Fruit fly (Drosophila melanogaster) whole organism, embryonic: ENCODE data around the gene CG7896.
A peak's percentile ranks its signal among the peaks of the same experiment; 100 is the strongest.

Experiments used
- Ada2b ChIP-seq: fragments of 200-800 bp; sonication (Bioruptor generic); IDR thresholded peaks from 2 replicates; pipeline ENCODE4 v1.3.6; 2022; ENCODE audit warnings: missing biosample characterization, missing genetic modification characterization
- Blimp-1 ChIP-seq: fragments of 200-800 bp; sonication (Bioruptor generic); optimal IDR thresholded peaks from 3 replicates; lab custom pipeline; 2018; ENCODE audit warnings: missing biosample characterization, missing genetic modification characterization, mild to moderate bottlenecking, moderate library complexity, missing genetic modification reagents
- CG11085 ChIP-seq: fragments of 200-800 bp; sonication (Bioruptor generic); IDR thresholded peaks from 2 replicates; pipeline ENCODE4 v1.3.6; 2022; ENCODE audit warnings: missing biosample characterization, missing genetic modification characterization
- CG13296 ChIP-seq: fragments of 200-800 bp; sonication (Bioruptor generic); optimal IDR thresholded peaks from 3 replicates; lab custom pipeline; 2018; ENCODE audit warnings: missing biosample characterization, mild to moderate bottlenecking, missing genetic modification characterization
- CG13624 ChIP-seq: fragments of 200-800 bp; sonication (Bioruptor generic); optimal IDR thresholded peaks from 2 replicates; lab custom pipeline; 2016; ENCODE audit warnings: missing biosample characterization, missing genetic modification characterization
- CG15514 ChIP-seq: fragments of 200-800 bp; sonication (Bioruptor generic); optimal IDR thresholded peaks from 3 replicates; lab custom pipeline; 2017; ENCODE audit warnings: missing biosample characterization, missing genetic modification characterization, mild to moderate bottlenecking, moderate library complexity, missing genetic modification reagents
- CG15696 ChIP-seq: fragments of 200-800 bp; sonication (Bioruptor generic); optimal IDR thresholded peaks from 2 replicates; lab custom pipeline; 2019; ENCODE audit warnings: missing biosample characterization, mild to moderate bottlenecking, missing genetic modification characterization, moderate library complexity
- CG17186 ChIP-seq: fragments of 200-800 bp; sonication (Bioruptor generic); optimal IDR thresholded peaks from 3 replicates; lab custom pipeline; 2017; ENCODE audit warnings: missing biosample characterization, missing genetic modification reagents, missing genetic modification characterization
- CG17385 ChIP-seq: fragments of 200-800 bp; sonication (Bioruptor generic); optimal IDR thresholded peaks from 3 replicates; lab custom pipeline; 2018; ENCODE audit warnings: missing biosample characterization, mild to moderate bottlenecking, missing genetic modification characterization
- CG17912 ChIP-seq: fragments of 200-800 bp; sonication (Bioruptor generic); optimal IDR thresholded peaks from 2 replicates; lab custom pipeline; 2018; ENCODE audit warnings: missing biosample characterization, mild to moderate bottlenecking, missing genetic modification characterization
- CG1832 ChIP-seq: fragments of 200-800 bp; sonication (Bioruptor generic); optimal IDR thresholded peaks from 2 replicates; lab custom pipeline; 2017; ENCODE audit warnings: missing biosample characterization, mild to moderate bottlenecking, missing genetic modification characterization, inconsistent platforms
- CG18764 ChIP-seq: fragments of 200-800 bp; sonication (Bioruptor generic); optimal IDR thresholded peaks from 3 replicates; lab custom pipeline; 2016; ENCODE audit warnings: missing biosample characterization, missing genetic modification characterization
- CG31388 ChIP-seq: fragments of 200-800 bp; sonication (Bioruptor generic); optimal IDR thresholded peaks from 2 replicates; lab custom pipeline; 2016; ENCODE audit warnings: missing biosample characterization, missing genetic modification characterization
- CG3281 ChIP-seq: fragments of 200-800 bp; sonication (Bioruptor generic); optimal IDR thresholded peaks from 3 replicates; lab custom pipeline; 2017; ENCODE audit warnings: missing biosample characterization, mild to moderate bottlenecking, missing genetic modification characterization
- CG5180 ChIP-seq: fragments of 200-800 bp; sonication (Bioruptor generic); optimal IDR thresholded peaks from 3 replicates; lab custom pipeline; 2017; ENCODE audit warnings: missing biosample characterization, missing genetic modification characterization, mild to moderate bottlenecking, moderate library complexity, missing genetic modification reagents
- CG7928 ChIP-seq: fragments of 200-800 bp; sonication (Bioruptor generic); optimal IDR thresholded peaks from 2 replicates; lab custom pipeline; 2017; ENCODE audit warnings: missing biosample characterization, mild to moderate bottlenecking, missing genetic modification characterization
- CG8359 ChIP-seq: fragments of 200-800 bp; sonication (Bioruptor generic); optimal IDR thresholded peaks from 2 replicates; lab custom pipeline; 2017; ENCODE audit warnings: missing biosample characterization, mild to moderate bottlenecking, missing genetic modification characterization, borderline replicate concordance
- CG8924 ChIP-seq: fragments of 200-800 bp; optimal IDR thresholded peaks from 3 replicates; lab custom pipeline; 2019; ENCODE audit warnings: missing biosample characterization, mild to moderate bottlenecking, missing genetic modification characterization, moderate library complexity
- CkIIα-i1 ChIP-seq: fragments of 200-800 bp; sonication (Bioruptor generic); IDR thresholded peaks from 2 replicates; pipeline ENCODE4 v1.3.6; 2022; ENCODE audit warnings: missing biosample characterization, missing genetic modification characterization
- Dbx ChIP-seq: fragments of 200-800 bp; sonication (Bioruptor generic); IDR thresholded peaks from 3 replicates; pipeline ENCODE4 v1.3.6; 2022; ENCODE audit warnings: missing biosample characterization, missing genetic modification characterization
- Elba2 ChIP-seq: fragments of 200-800 bp; sonication (Bioruptor generic); optimal IDR thresholded peaks from 3 replicates; lab custom pipeline; 2016; ENCODE audit warnings: missing biosample characterization, missing genetic modification characterization
- Ets97D ChIP-seq: fragments of 200-800 bp; sonication (Bioruptor generic); optimal IDR thresholded peaks from 3 replicates; lab custom pipeline; 2016; ENCODE audit warnings: missing biosample characterization, missing genetic modification characterization
- Hr3 ChIP-seq: fragments of 200-800 bp; sonication (Bioruptor generic); optimal IDR thresholded peaks from 3 replicates; lab custom pipeline; 2016; ENCODE audit warnings: missing biosample characterization, missing genetic modification characterization
- Hsf ChIP-seq: fragments of 200-800 bp; sonication (Bioruptor generic); optimal IDR thresholded peaks from 3 replicates; lab custom pipeline; 2016; ENCODE audit warnings: missing biosample characterization, missing genetic modification characterization
- Jarid2 ChIP-seq: fragments of 200-800 bp; sonication (Bioruptor generic); optimal IDR thresholded peaks from 3 replicates; lab custom pipeline; 2017; ENCODE audit warnings: mild to moderate bottlenecking, missing biosample characterization, missing genetic modification reagents, missing genetic modification characterization
- Med ChIP-seq: fragments of 200-800 bp; sonication (Bioruptor generic); peaks from one replicate; lab custom pipeline; 2016; ENCODE audit warnings: missing biosample characterization, missing genetic modification characterization, mild to moderate bottlenecking, inconsistent platforms, moderate library complexity
- NC2α ChIP-seq: fragments of 200-800 bp; sonication (Bioruptor generic); optimal IDR thresholded peaks from 2 replicates; lab custom pipeline; 2016; ENCODE audit warnings: missing biosample characterization, missing genetic modification characterization
- Neu2 ChIP-seq: fragments of 200-800 bp; sonication (Bioruptor generic); optimal IDR thresholded peaks from 3 replicates; lab custom pipeline; 2016; ENCODE audit warnings: missing biosample characterization, missing genetic modification characterization, borderline replicate concordance
- Nf-YA ChIP-seq: fragments of 200-800 bp; sonication (Bioruptor generic); IDR thresholded peaks from 2 replicates; pipeline ENCODE4 v1.3.6; 2022; ENCODE audit warnings: missing biosample characterization, missing genetic modification characterization
- Sry-δ ChIP-seq: fragments of 200-800 bp; sonication (Bioruptor generic); optimal IDR thresholded peaks from 2 replicates; lab custom pipeline; 2016; ENCODE audit warnings: missing biosample characterization, missing genetic modification characterization
- ab ChIP-seq: fragments of 200-800 bp; sonication (Bioruptor generic); optimal IDR thresholded peaks from 2 replicates; lab custom pipeline; 2016; ENCODE audit warnings: missing biosample characterization, missing genetic modification characterization
- abd-A ChIP-seq: fragments of 200-800 bp; sonication (Bioruptor generic); optimal IDR thresholded peaks from 3 replicates; lab custom pipeline; 2019; ENCODE audit warnings: missing biosample characterization, mild to moderate bottlenecking, missing genetic modification characterization, moderate library complexity
- cato ChIP-seq: fragments of 200-800 bp; sonication (Bioruptor generic); optimal IDR thresholded peaks from 2 replicates; lab custom pipeline; 2016; ENCODE audit warnings: missing biosample characterization, missing genetic modification characterization, borderline replicate concordance
- caup ChIP-seq: fragments of 200-800 bp; sonication (Bioruptor generic); optimal IDR thresholded peaks from 3 replicates; lab custom pipeline; 2017; ENCODE audit warnings: missing biosample characterization, mild to moderate bottlenecking, missing genetic modification characterization, moderate library complexity; ENCODE audit not compliant: severe bottlenecking
- chif ChIP-seq, 2 experiments: fragments of 200-800 bp; sonication (Bioruptor generic); optimal IDR thresholded peaks; 3 replicates each; lab custom pipeline; 2016; ENCODE audit warnings: missing biosample characterization in 2 of 2, missing genetic modification characterization in 2 of 2
- cwo ChIP-seq: fragments of 200-800 bp; sonication (Bioruptor generic); optimal IDR thresholded peaks from 3 replicates; lab custom pipeline; 2017; ENCODE audit warnings: missing biosample characterization, missing genetic modification characterization, mild to moderate bottlenecking, moderate library complexity, missing genetic modification reagents
- disco-r ChIP-seq: fragments of 200-800 bp; sonication (Bioruptor generic); optimal IDR thresholded peaks from 2 replicates; lab custom pipeline; 2016; ENCODE audit warnings: missing biosample characterization, missing genetic modification characterization
- dysf ChIP-seq: fragments of 200-800 bp; sonication (Bioruptor generic); IDR thresholded peaks from 3 replicates; pipeline ENCODE4 v1.3.6; 2022; ENCODE audit warnings: missing biosample characterization, missing genetic modification characterization
- eve ChIP-seq, 2 experiments: fragments of >200 bp; optimal IDR thresholded peaks; 2 replicates each; lab custom pipeline; 2017; ENCODE audit warnings: missing biosample characterization in 2 of 2, missing genetic modification characterization in 2 of 2
- eyg ChIP-seq: fragments of 200-800 bp; sonication (Bioruptor generic); optimal IDR thresholded peaks from 3 replicates; lab custom pipeline; 2016; ENCODE audit warnings: missing biosample characterization, missing genetic modification characterization
- insv ChIP-seq, 2 experiments: fragments of 200-800 bp; sonication (Bioruptor generic); optimal IDR thresholded peaks; 3 replicates each; lab custom pipeline; 2016 to 2018; ENCODE audit warnings: missing biosample characterization in 2 of 2, missing genetic modification characterization in 2 of 2
- lov ChIP-seq, 2 experiments: fragments of 200-800 bp in 1 of 2; fragments of >200 bp in 1 of 2; sonication (Bioruptor generic) in 1 of 2; IDR thresholded peaks in 1 of 2; optimal IDR thresholded peaks in 1 of 2; 2 replicates in 1 of 2; 3 replicates in 1 of 2; pipeline versions ENCODE4 v1.3.6 to Lab custom; 2017 to 2022; ENCODE audit warnings: missing biosample characterization in 1 of 2, missing genetic modification characterization in 1 of 2
- onecut ChIP-seq: fragments of 200-800 bp; sonication (Bioruptor generic); IDR thresholded peaks from 2 replicates; pipeline ENCODE4 v1.3.6; 2022; ENCODE audit warnings: missing biosample characterization, missing genetic modification characterization
- otp ChIP-seq: fragments of 200-800 bp; sonication (Bioruptor generic); IDR thresholded peaks from 3 replicates; pipeline ENCODE4, ENCODE4 v1.3.6; 2022; ENCODE audit warnings: missing biosample characterization, missing genetic modification characterization
- prd ChIP-seq, 3 experiments: fragments of >200 bp in 2 of 3; fragments of 200-800 bp in 1 of 3; sonication (Bioruptor generic) in 1 of 3; optimal IDR thresholded peaks in 2 of 3; IDR thresholded peaks in 1 of 3; 2 replicates in 2 of 3; 3 replicates in 1 of 3; pipeline versions ENCODE4 v1.3.6 to Lab custom; 2017 to 2022; ENCODE audit warnings: missing biosample characterization in 1 of 3, missing genetic modification characterization in 1 of 3
- schlank ChIP-seq: fragments of 200-800 bp; sonication (Bioruptor generic); optimal IDR thresholded peaks from 2 replicates; lab custom pipeline; 2018; ENCODE audit warnings: missing biosample characterization, mild to moderate bottlenecking, missing genetic modification characterization
- slou ChIP-seq: fragments of 200-800 bp; sonication (Bioruptor generic); optimal IDR thresholded peaks from 3 replicates; lab custom pipeline; 2016; ENCODE audit warnings: missing biosample characterization, missing genetic modification characterization
- yki ChIP-seq: fragments of >200 bp; optimal IDR thresholded peaks from 3 replicates; lab custom pipeline; 2018
- zf30C ChIP-seq: fragments of 200-800 bp; sonication (Bioruptor generic); optimal IDR thresholded peaks from 3 replicates; lab custom pipeline; 2018; ENCODE audit warnings: missing biosample characterization, mild to moderate bottlenecking, missing genetic modification characterization
- zfh2 ChIP-seq: fragments of 200-800 bp; sonication (Bioruptor generic); optimal IDR thresholded peaks from 2 replicates; lab custom pipeline; 2016; ENCODE audit warnings: missing biosample characterization, missing genetic modification characterization

Gene CG7896

DNA sequence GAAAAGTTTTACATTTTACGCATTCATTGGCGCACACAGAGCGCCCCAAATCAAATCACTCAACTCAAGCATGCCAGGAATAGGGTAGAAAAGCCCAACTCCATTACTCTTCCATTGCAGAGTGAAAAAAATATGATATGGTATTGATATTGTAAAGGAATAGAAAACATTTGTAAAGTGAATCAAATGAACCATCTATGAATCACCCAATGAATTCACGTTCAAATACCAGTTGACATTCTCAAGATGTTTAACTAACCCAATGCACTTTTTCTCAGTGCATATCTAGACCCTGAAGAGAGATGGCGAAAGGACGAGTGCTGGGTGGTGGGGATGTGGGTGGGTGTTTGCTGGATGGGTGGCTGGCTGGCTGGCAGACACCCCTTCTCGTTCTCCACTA lies 4.6 kb upstream of the CG7896 start (continued):
- TF ChIP-seq schlank (tag; lab: Kevin White, UChicago) (no peak), CG11085 (GFP tag; lab: Robert Waterston, UW) (no peak), CG13624 (GFP tag; lab: Kevin White, UChicago) (no peak), abd-A (tag; lab: Kevin White, UChicago) (no peak), Nf-YA (GFP tag; lab: Robert Waterston, UW) (0 out of 2 replicates have a peak, but pooled peaks have one; percentile 36), Med (GFP tag; lab: Kevin White, UChicago) (peak; percentile 85), Sry-δ (no peak), Hr3 (GFP tag; lab: Kevin White, UChicago) (no peak), lov (optimal IDR thresholded peaks at IDR 0.05; lab: Kevin White, UChicago) (no peak), lov (GFP tag; IDR thresholded peaks at IDR 0.05; lab: Robert Waterston, UW) (no peak), eve (GFP tag; optimal IDR thresholded peaks at IDR 0.05; lab: Kevin White, UChicago) (no peak), CG31388 (GFP tag; lab: Kevin White, UChicago) (no peak), Blimp-1 (GFP tag; lab: Kevin White, UChicago) (peak; percentile 22), cwo (GFP tag; lab: Kevin White, UChicago) (peak; percentile 20), CG17912 (no peak), CG8359 (GFP tag; lab: Kevin White, UChicago) (no peak), Jarid2 (GFP tag; lab: Kevin White, UChicago) (no peak), disco-r (no peak), CG13296 (GFP tag; lab: Kevin White, UChicago) (no peak), CkIIα-i1 (GFP tag; lab: Robert Waterston, UW) (no peak), cato (GFP tag; lab: Kevin White, UChicago) (no peak), CG18764 (GFP tag; lab: Kevin White, UChicago) (no peak), CG7928 (no peak), CG15514 (GFP tag; lab: Kevin White, UChicago) (peak; percentile 34), CG17385 (peak; percentile 37), onecut (GFP tag; lab: Robert Waterston, UW) (no peak), CG15696 (tag; lab: Kevin White, UChicago) (no peak), CG8924 (tag; lab: Kevin White, UChicago) (peak; percentile 33), CG5180 (GFP tag; lab: Kevin White, UChicago) (no peak), insv (GFP tag; optimal IDR thresholded peaks at IDR 0.05; lab: Kevin White, UChicago) (no peak), NC2α (GFP tag; lab: Kevin White, UChicago) (no peak), Elba2 (GFP tag; lab: Kevin White, UChicago) (no peak), yki (lab: Kevin White, UChicago) (no peak), prd (optimal IDR thresholded peaks at IDR 0.05; lab: Kevin White, UChicago) (no peak), prd (GFP tag; IDR thresholded peaks at IDR 0.05; lab: Robert Waterston, UW) (peak; percentile 22; the same call in 1 of the 3 replicates), dysf (GFP tag; lab: Robert Waterston, UW) (peak; percentile 51; the same call in 1 of the 3 replicates), otp (GFP tag; lab: Robert Waterston, UW) (no peak), slou (GFP tag; lab: Kevin White, UChicago) (no peak), zfh2 (GFP tag; lab: Kevin White, UChicago) (no peak), ab (no peak), Ada2b (GFP tag; lab: Robert Waterston, UW) (no peak), Neu2 (GFP tag; lab: Kevin White, UChicago) (no peak), Hsf (peak; percentile 4), zf30C (GFP tag; lab: Kevin White, UChicago) (no peak), CG17186 (GFP tag; lab: Kevin White, UChicago) (no peak), eyg (GFP tag; lab: Kevin White, UChicago) (no peak), Ets97D (GFP tag; lab: Kevin White, UChicago) (no peak), CG3281 (peak; percentile 36), chif (GFP tag; optimal IDR thresholded peaks at IDR 0.05; lab: Kevin White, UChicago) (no peak), CG1832 (GFP tag; lab: Kevin White, UChicago) (no peak), caup (GFP tag; lab: Kevin White, UChicago) (peak; percentile 37), Dbx (GFP tag; lab: Robert Waterston, UW) (peak; percentile 56; the same call in 1 of the 3 replicates)
